Fruit fly (Drosophila melanogaster): Measurements from ENCODE around the gene CG14712.

Gene CG14712

DNA sequence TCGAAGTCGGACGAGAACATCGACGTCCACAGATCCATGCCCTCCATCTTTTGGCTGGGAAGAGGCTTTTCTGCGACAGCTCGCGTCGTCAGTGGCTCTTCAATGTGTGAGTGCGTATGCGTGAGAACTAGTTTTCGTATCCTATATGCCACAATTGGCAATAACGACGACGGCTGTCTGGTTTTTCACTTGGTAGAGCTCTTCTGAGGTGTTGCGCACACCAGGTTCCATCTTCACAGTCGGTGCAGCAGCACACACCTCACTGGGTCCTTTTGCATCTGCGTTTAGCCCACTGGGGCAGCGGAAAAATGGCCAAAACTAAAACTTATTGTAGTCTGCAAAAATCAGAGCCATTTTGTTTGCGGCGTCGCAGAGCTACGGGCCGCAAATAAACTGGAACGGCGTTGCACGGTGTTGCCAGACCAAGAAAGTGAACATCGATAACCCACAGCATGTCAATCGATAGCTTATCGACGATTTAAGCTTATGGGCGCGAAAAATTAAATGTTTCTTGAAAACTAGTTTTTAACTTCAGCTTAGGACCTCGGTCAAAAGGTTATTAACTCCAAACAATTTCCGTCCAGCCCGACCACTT lies 38.7 kb upstream of the CG14712 start, which contains the start of gene CG6791 (continued):
- TF ChIP-seq peb (GFP tag; IDR thresholded peaks at IDR 0.05) (no peak), zfh1 (GFP tag; IDR thresholded peaks at IDR 0.05) (no peak), tup (GFP tag; optimal IDR thresholded peaks at IDR 0.05) (no peak), D19A (tag; optimal IDR thresholded peaks at IDR 0.05) (no peak), crp (GFP tag; optimal IDR thresholded peaks at IDR 0.05) (no peak), CG2678 (tag; optimal IDR thresholded peaks at IDR 0.05) (no peak), sima (GFP tag; optimal IDR thresholded peaks at IDR 0.05) (no peak), CG15696 (tag; optimal IDR thresholded peaks at IDR 0.05) (no peak), kay (GFP tag; optimal IDR thresholded peaks at IDR 0.05) (no peak), toy (GFP tag; IDR thresholded peaks at IDR 0.05) (no peak), Rx (GFP tag; IDR thresholded peaks at IDR 0.05) (no peak), CG17385 (GFP tag; optimal IDR thresholded peaks at IDR 0.05) (no peak), Side (GFP tag; optimal IDR thresholded peaks at IDR 0.05) (no peak), Lpt (GFP tag; optimal IDR thresholded peaks at IDR 0.05) (no peak), CG12744 (GFP tag; optimal IDR thresholded peaks at IDR 0.05) (no peak), kah (GFP tag; optimal IDR thresholded peaks at IDR 0.05) (no peak), gfzf (GFP tag; optimal IDR thresholded peaks at IDR 0.05) (peak; percentile 22), Sox102F (GFP tag; optimal IDR thresholded peaks at IDR 0.05) (no peak), CG2120 (GFP tag; optimal IDR thresholded peaks at IDR 0.05) (no peak), Hr51 (GFP tag; optimal IDR thresholded peaks at IDR 0.05) (no peak), E2f1 (GFP tag; IDR thresholded peaks at IDR 0.05) (no peak), Hsf (GFP tag; optimal IDR thresholded peaks at IDR 0.05) (no peak), ap (GFP tag; IDR thresholded peaks at IDR 0.05) (no peak), CG3838 (GFP tag; optimal IDR thresholded peaks at IDR 0.05) (no peak), Bteb2 (GFP tag; optimal IDR thresholded peaks at IDR 0.05) (no peak), Kr (GFP tag; optimal IDR thresholded peaks at IDR 0.05) (no peak), br (optimal IDR thresholded peaks at IDR 0.05) (no peak), Hmr (GFP tag; optimal IDR thresholded peaks at IDR 0.05) (no peak), CG8290 (GFP tag; optimal IDR thresholded peaks at IDR 0.05) (no peak), CG8290 (tag; optimal IDR thresholded peaks at IDR 0.05) (no peak), CG15073 (GFP tag; optimal IDR thresholded peaks at IDR 0.05) (no peak), Lhr (GFP tag; optimal IDR thresholded peaks at IDR 0.05) (peak; percentile 42), NC2β (GFP tag; optimal IDR thresholded peaks at IDR 0.05) (no peak), rib (GFP tag; IDR thresholded peaks at IDR 0.05) (no peak), CG15269 (tag; optimal IDR thresholded peaks at IDR 0.05) (no peak), CG7987 (GFP tag; optimal IDR thresholded peaks at IDR 0.05) (no peak), Dad (GFP tag; optimal IDR thresholded peaks at IDR 0.05) (no peak), C15 (GFP tag; IDR thresholded peaks at IDR 0.05) (no peak), CG14014 (GFP tag; IDR thresholded peaks at IDR 0.05) (no peak), so (GFP tag; IDR thresholded peaks at IDR 0.05) (no peak), CG12071 (GFP tag; optimal IDR thresholded peaks at IDR 0.05) (no peak), CG16813 (GFP tag; IDR thresholded peaks at IDR 0.05; ENCODE audit: partially characterized antibody) (peak; percentile 84), ind (GFP tag; optimal IDR thresholded peaks at IDR 0.05) (no peak), cad (GFP tag; optimal IDR thresholded peaks at IDR 0.05) (no peak), schlank (tag; optimal IDR thresholded peaks at IDR 0.05) (no peak), ken (GFP tag; IDR thresholded peaks at IDR 0.05) (no peak), CG34376 (GFP tag; optimal IDR thresholded peaks at IDR 0.05) (no peak), Ets97D (GFP tag; optimal IDR thresholded peaks at IDR 0.05) (peak; percentile 22), gt (GFP tag; IDR thresholded peaks at IDR 0.05) (no peak), tap (tag; optimal IDR thresholded peaks at IDR 0.05) (no peak), E2f2 (GFP tag; IDR thresholded peaks at IDR 0.05) (peak; percentile 99), CG9727 (GFP tag; optimal IDR thresholded peaks at IDR 0.05) (no peak), CG13894 (tag; optimal IDR thresholded peaks at IDR 0.05) (no peak)

Measured in whole organism, embryonic.